Worm (Caenorhabditis elegans): Measurements from ENCODE around the gene ZK622.1.

- TF ChIP-seq lin-39 (tag; optimal IDR thresholded peaks at IDR 0.05), result no peak
- no peak for TF ChIP-seq nhr-77 (tag; optimal IDR thresholded peaks at IDR 0.05)
- peak; percentile 42 for TF ChIP-seq mab-5 (tag; optimal IDR thresholded peaks at IDR 0.05)
- TF ChIP-seq unc-39 (tag; optimal IDR thresholded peaks at IDR 0.05), result no peak
- TF ChIP-seq skn-1 (tag; optimal IDR thresholded peaks at IDR 0.05), result no peak
- no peak for TF ChIP-seq ztf-11 (tag; optimal IDR thresholded peaks at IDR 0.05)
- TF ChIP-seq elt-1 (tag; optimal IDR thresholded peaks at IDR 0.05), result no peak
- no peak for TF ChIP-seq snpc-4 (tag; optimal IDR thresholded peaks at IDR 0.05)
- TF ChIP-seq ztf-4 (tag; optimal IDR thresholded peaks at IDR 0.05), result no peak
- no peak for TF ChIP-seq elt-3 (tag; optimal IDR thresholded peaks at IDR 0.05)
- TF ChIP-seq dmd-4 (tag; optimal IDR thresholded peaks at IDR 0.05), result no peak
- no peak for TF ChIP-seq ZK546.5 (tag; optimal IDR thresholded peaks at IDR 0.05)
Measured at ce11 chrII:5336035-5336376, 42.4 kb downstream of the ZK622.1 start.
